Fruit fly (Drosophila melanogaster) whole organism, embryonic: ENCODE data around the gene Fit2.

ENCODE experiments used
- Blimp-1 ChIP-seq: fragments of 200-800 bp; sonication (Bioruptor generic); optimal IDR thresholded peaks from 3 replicates; lab custom pipeline; 2018; ENCODE audit warnings: missing biosample characterization, missing genetic modification characterization, mild to moderate bottlenecking, moderate library complexity, missing genetic modification reagents
- CG12299 ChIP-seq: fragments of 200-800 bp; sonication (Bioruptor generic); optimal IDR thresholded peaks from 2 replicates; lab custom pipeline; 2018; ENCODE audit warnings: missing biosample characterization, mild to moderate bottlenecking, missing genetic modification characterization
- CG13624 ChIP-seq: fragments of 200-800 bp; sonication (Bioruptor generic); optimal IDR thresholded peaks from 2 replicates; lab custom pipeline; 2016; ENCODE audit warnings: missing biosample characterization, missing genetic modification characterization
- CG17612 ChIP-seq: fragments of 200-800 bp; sonication (Bioruptor generic); IDR thresholded peaks from 2 replicates; pipeline ENCODE4 v1.3.6; 2022; ENCODE audit warnings: missing biosample characterization, missing genetic modification characterization
- Fer1 ChIP-seq: fragments of 200-800 bp; sonication (Bioruptor generic); optimal IDR thresholded peaks from 2 replicates; lab custom pipeline; 2017; ENCODE audit warnings: missing biosample characterization, mild to moderate bottlenecking, missing genetic modification characterization
- Nf-YC ChIP-seq: fragments of 200-800 bp; optimal IDR thresholded peaks from 3 replicates; lab custom pipeline; 2019; ENCODE audit warnings: missing biosample characterization, mild to moderate bottlenecking, missing genetic modification characterization, moderate library complexity
- en ChIP-seq: fragments of 200-800 bp; sonication (Bioruptor generic); optimal IDR thresholded peaks from 2 replicates; lab custom pipeline; 2016; ENCODE audit warnings: missing biosample characterization, missing genetic modification characterization
- ewg ChIP-seq: fragments of 200-800 bp; sonication (Bioruptor generic); optimal IDR thresholded peaks from 3 replicates; lab custom pipeline; 2017; ENCODE audit warnings: mild to moderate bottlenecking, missing biosample characterization, missing genetic modification reagents, missing genetic modification characterization
- gt ChIP-seq: fragments of 200-800 bp; sonication (Bioruptor generic); IDR thresholded peaks from 2 replicates; pipeline ENCODE4 v1.3.6; 2022; ENCODE audit warnings: missing biosample characterization, missing genetic modification characterization
- kah ChIP-seq: fragments of 200-800 bp; sonication (Bioruptor generic); optimal IDR thresholded peaks from 2 replicates; lab custom pipeline; 2018; ENCODE audit warnings: missing biosample characterization, mild to moderate bottlenecking, missing genetic modification characterization
- prd ChIP-seq, 3 experiments: fragments of >200 bp in 2 of 3; fragments of 200-800 bp in 1 of 3; sonication (Bioruptor generic) in 1 of 3; optimal IDR thresholded peaks in 2 of 3; IDR thresholded peaks in 1 of 3; 2 replicates in 2 of 3; 3 replicates in 1 of 3; pipeline versions ENCODE4 v1.3.6 to Lab custom; 2017 to 2022; ENCODE audit warnings: missing biosample characterization in 1 of 3, missing genetic modification characterization in 1 of 3
- zfh2 ChIP-seq: fragments of 200-800 bp; sonication (Bioruptor generic); optimal IDR thresholded peaks from 2 replicates; lab custom pipeline; 2016; ENCODE audit warnings: missing biosample characterization, missing genetic modification characterization

DNA sequence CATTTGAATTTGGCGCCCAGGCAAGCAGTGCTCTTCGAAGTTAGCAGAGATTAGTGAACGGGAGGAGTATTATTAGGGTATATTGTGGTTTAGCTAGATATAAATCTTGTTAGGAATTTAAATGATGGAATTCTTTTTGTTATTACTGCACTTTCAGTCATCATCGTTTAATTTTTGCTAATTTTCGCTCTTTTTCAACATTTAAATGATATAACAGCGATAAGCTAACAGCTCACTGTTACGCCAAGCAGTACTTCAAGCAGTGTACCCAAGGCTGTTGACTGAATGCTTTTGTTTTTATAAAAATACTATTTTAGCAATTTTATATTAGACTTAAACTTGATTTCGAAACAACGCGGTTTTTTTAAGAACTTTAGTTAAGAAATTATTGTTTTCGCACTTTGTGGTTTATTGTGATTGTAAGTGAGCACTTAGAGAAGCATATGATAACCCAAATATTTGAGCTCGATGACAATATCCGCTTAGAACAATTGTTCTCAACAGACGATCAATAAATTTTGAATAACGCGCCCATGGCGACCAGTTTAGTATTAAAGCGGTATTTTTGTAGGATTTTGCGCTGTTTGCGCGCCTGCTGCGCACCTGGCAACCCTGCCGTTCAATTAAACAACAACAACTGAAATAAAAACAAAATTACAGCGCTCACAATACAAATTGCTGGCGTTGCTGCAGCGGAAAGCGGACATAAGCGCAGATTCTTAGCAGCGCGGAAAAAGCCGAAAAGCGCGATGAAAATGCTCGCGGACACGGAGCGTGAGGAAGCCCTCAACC, 26.7 kb downstream of the Fit2 start:
- no peak for TF ChIP-seq Nf-YC
- TF ChIP-seq zfh2 (GFP tag; lab: Kevin White, UChicago) = no peak
- TF ChIP-seq prd (optimal IDR thresholded peaks at IDR 0.05; lab: Kevin White, UChicago) = no peak
- no peak for TF ChIP-seq prd (GFP tag; IDR thresholded peaks at IDR 0.05; lab: Robert Waterston, UW)
- TF ChIP-seq ewg (GFP tag; lab: Kevin White, UChicago) = peak; percentile 83
- no peak for TF ChIP-seq CG13624 (GFP tag; lab: Kevin White, UChicago)
- TF ChIP-seq CG17612 = no peak
- TF ChIP-seq gt (GFP tag; lab: Robert Waterston, UW) = no peak
- TF ChIP-seq kah (GFP tag; lab: Kevin White, UChicago) = no peak
- TF ChIP-seq Fer1 (GFP tag; lab: Kevin White, UChicago) = no peak
- no peak for TF ChIP-seq CG12299
- no peak for TF ChIP-seq en
- no peak for TF ChIP-seq Blimp-1 (GFP tag; lab: Kevin White, UChicago)
